Worm (Caenorhabditis elegans) whole organism, L1 larva: ENCODE results near the gene D1046.2.

Experiments used
- C04F5.9 ChIP-seq: sonication (generic microtip); optimal IDR thresholded peaks from 2 replicates; lab custom pipeline; 2016; ENCODE audit warnings: missing genetic modification characterization, missing compliant biosample characterization
- C16A3.4 ChIP-seq: fragments of 150-350 bp; optimal IDR thresholded peaks from 2 replicates; lab custom pipeline; 2014; ENCODE audit warnings: missing biosample characterization, missing genetic modification characterization
- aha-1 ChIP-seq: fragments of 150-350 bp; optimal IDR thresholded peaks from 2 replicates; lab custom pipeline; 2014; ENCODE audit warnings: missing biosample characterization, missing genetic modification characterization
- alr-1 ChIP-seq: fragments of 200-800 bp; sonication (Bioruptor generic); optimal IDR thresholded peaks from 2 replicates; lab custom pipeline; 2018; ENCODE audit warnings: borderline replicate concordance, mild to moderate bottlenecking, missing genetic modification characterization, missing compliant biosample characterization
- ceh-63 ChIP-seq: fragments of 200-800 bp; sonication (Bioruptor generic); optimal IDR thresholded peaks from 2 replicates; lab custom pipeline; 2018; ENCODE audit warnings: mild to moderate bottlenecking, missing genetic modification characterization, missing compliant biosample characterization
- ceh-8 ChIP-seq: fragments of 200-800 bp; sonication (Bioruptor generic); optimal IDR thresholded peaks from 2 replicates; lab custom pipeline; 2018; ENCODE audit warnings: mild to moderate bottlenecking, missing genetic modification characterization, moderate library complexity, missing compliant biosample characterization
- ceh-82 ChIP-seq, 3 experiments: fragments of 150-350 bp in 1 of 3; sonication (generic microtip) in 2 of 3; optimal IDR thresholded peaks; 2 replicates each; lab custom pipeline; 2014 to 2017; ENCODE audit warnings: missing biosample characterization in 3 of 3, missing genetic modification characterization in 3 of 3
- ces-1 ChIP-seq: fragments of 150-350 bp; optimal IDR thresholded peaks from 2 replicates; lab custom pipeline; 2014; ENCODE audit warnings: missing biosample characterization, missing genetic modification reagents, missing genetic modification characterization
- efl-1 ChIP-seq, 4 experiments: fragments of 150-350 bp; optimal IDR thresholded peaks in 3 of 4; peaks in 1 of 4; 1 replicate in 1 of 4; 2 replicates in 3 of 4; lab custom pipeline; 2014; ENCODE audit warnings: missing biosample characterization in 2 of 4, missing genetic modification characterization in 2 of 4, missing genetic modification reagents in 2 of 4
- egl-13 ChIP-seq: sonication (generic microtip); optimal IDR thresholded peaks from 2 replicates; lab custom pipeline; 2016; ENCODE audit warnings: missing genotype, missing genetic modification reagents, missing genetic modification characterization, missing compliant biosample characterization
- egl-27 ChIP-seq, 2 experiments: fragments of 150-350 bp in 1 of 2; sonication (generic microtip); optimal IDR thresholded peaks; 3 replicates each; lab custom pipeline; 2017 to 2018; ENCODE audit warnings: missing biosample characterization in 2 of 2, missing genetic modification characterization in 2 of 2, missing genetic modification reagents in 2 of 2
- fkh-10 ChIP-seq: sonication (generic microtip); optimal IDR thresholded peaks from 2 replicates; lab custom pipeline; 2017; ENCODE audit warnings: missing biosample characterization, missing genetic modification reagents, missing genetic modification characterization
- fos-1 ChIP-seq: fragments of 150-350 bp; optimal IDR thresholded peaks from 2 replicates; lab custom pipeline; 2014; ENCODE audit warnings: missing biosample characterization, missing genetic modification characterization
- hlh-4 ChIP-seq: sonication (generic microtip); optimal IDR thresholded peaks from 2 replicates; lab custom pipeline; 2016; ENCODE audit warnings: mild to moderate bottlenecking, missing genetic modification characterization, missing compliant biosample characterization
- hpl-2 ChIP-seq: fragments of 150-350 bp; optimal IDR thresholded peaks from 2 replicates; lab custom pipeline; 2014; ENCODE audit warnings: missing biosample characterization, missing genetic modification reagents, missing genetic modification characterization
- isw-1 ChIP-seq: fragments of 200-800 bp; sonication (Bioruptor generic); IDR thresholded peaks from 2 replicates; pipeline ENCODE4 v1.3.6; 2022; ENCODE audit warnings: missing genetic modification characterization, missing compliant biosample characterization
- jun-1 ChIP-seq: fragments of 150-350 bp; optimal IDR thresholded peaks from 2 replicates; lab custom pipeline; 2014; ENCODE audit warnings: missing biosample characterization, missing genetic modification reagents, missing genetic modification characterization
- lin-35 ChIP-seq, 2 experiments: fragments of 150-350 bp; optimal IDR thresholded peaks; 2 replicates each; lab custom pipeline; 2014; ENCODE audit warnings: missing biosample characterization in 2 of 2, missing genetic modification characterization in 2 of 2, missing genetic modification reagents in 2 of 2
- lin-39 ChIP-seq: fragments of 150-350 bp; optimal IDR thresholded peaks from 2 replicates; lab custom pipeline; 2014; ENCODE audit warnings: missing biosample characterization, missing genetic modification reagents, missing genetic modification characterization
- lir-3 ChIP-seq: sonication (generic microtip); optimal IDR thresholded peaks from 2 replicates; lab custom pipeline; 2016; ENCODE audit warnings: mild to moderate bottlenecking, missing genetic modification characterization, moderate library complexity, missing compliant biosample characterization; ENCODE audit not compliant: poor library complexity
- mab-9 ChIP-seq: fragments of 200-800 bp; sonication (Bioruptor generic); IDR thresholded peaks from 2 replicates; pipeline ENCODE4 v1.3.6; 2022; ENCODE audit warnings: missing genetic modification reagents, missing genetic modification characterization, missing compliant biosample characterization
- mdl-1 ChIP-seq, 2 experiments: fragments of 150-350 bp; optimal IDR thresholded peaks; 2 replicates each; lab custom pipeline; 2014 to 2017; ENCODE audit warnings: missing biosample characterization in 2 of 2, missing genetic modification characterization in 2 of 2, inconsistent platforms in 1 of 2
- mef-2 ChIP-seq: fragments of 150-350 bp; optimal IDR thresholded peaks from 2 replicates; lab custom pipeline; 2014; ENCODE audit warnings: missing biosample characterization, missing genetic modification characterization
- mep-1 ChIP-seq: fragments of 150-350 bp; optimal IDR thresholded peaks from 2 replicates; lab custom pipeline; 2014; ENCODE audit warnings: missing biosample characterization, missing genetic modification characterization
- nhr-11 ChIP-seq: fragments of 150-350 bp; optimal IDR thresholded peaks from 2 replicates; lab custom pipeline; 2014; ENCODE audit warnings: missing biosample characterization, missing genetic modification characterization
- nhr-19 ChIP-seq: fragments of 200-800 bp; sonication (Bioruptor generic); conservative IDR thresholded peaks from 2 replicates; pipeline ENCODE4 v1.3.6; 2022; ENCODE audit warnings: missing genetic modification characterization, missing compliant biosample characterization
- nhr-237 ChIP-seq: fragments of 150-350 bp; optimal IDR thresholded peaks from 2 replicates; lab custom pipeline; 2014; ENCODE audit warnings: missing biosample characterization, missing genetic modification characterization
- nhr-28 ChIP-seq: fragments of 150-350 bp; optimal IDR thresholded peaks from 2 replicates; lab custom pipeline; 2014; ENCODE audit warnings: missing biosample characterization, missing genetic modification characterization
- nhr-47 ChIP-seq: sonication (generic microtip); optimal IDR thresholded peaks from 2 replicates; lab custom pipeline; 2016; ENCODE audit warnings: mild to moderate bottlenecking, missing genetic modification characterization, moderate library complexity, missing compliant biosample characterization
- nhr-71 ChIP-seq: sonication (generic microtip); optimal IDR thresholded peaks from 2 replicates; lab custom pipeline; 2016; ENCODE audit warnings: mild to moderate bottlenecking, missing genetic modification characterization, moderate library complexity, missing compliant biosample characterization
- nhr-77 ChIP-seq: fragments of 150-350 bp; optimal IDR thresholded peaks from 2 replicates; lab custom pipeline; 2014; ENCODE audit warnings: missing biosample characterization, missing genetic modification characterization
- nhr-84 ChIP-seq: sonication (generic microtip); optimal IDR thresholded peaks from 2 replicates; lab custom pipeline; 2017; ENCODE audit warnings: missing biosample characterization, missing genetic modification characterization
- nhr-85 ChIP-seq: sonication (generic microtip); peaks from one replicate; lab custom pipeline; 2016; ENCODE audit warnings: missing genetic modification characterization, inconsistent platforms, missing compliant biosample characterization
- nhr-90 ChIP-seq: sonication (generic microtip); optimal IDR thresholded peaks from 2 replicates; lab custom pipeline; 2016; ENCODE audit warnings: mild to moderate bottlenecking, missing genetic modification characterization, missing compliant biosample characterization; ENCODE audit not compliant: poor library complexity
- pag-3 ChIP-seq: sonication (generic microtip); optimal IDR thresholded peaks from 2 replicates; lab custom pipeline; 2017; ENCODE audit warnings: missing genetic modification characterization, mild to moderate bottlenecking, missing compliant biosample characterization, antibody characterized with exemption, borderline replicate concordance; ENCODE audit not compliant: insufficient read depth
- pqm-1 ChIP-seq: sonication (generic microtip); optimal IDR thresholded peaks from 3 replicates; lab custom pipeline; 2017; ENCODE audit warnings: missing biosample characterization, missing genetic modification characterization
- skn-1 ChIP-seq: fragments of 150-350 bp; optimal IDR thresholded peaks from 2 replicates; lab custom pipeline; 2014; ENCODE audit warnings: missing biosample characterization, missing genetic modification characterization
- snu-23 ChIP-seq: sonication (generic microtip); optimal IDR thresholded peaks from 2 replicates; lab custom pipeline; 2016; ENCODE audit warnings: missing genetic modification characterization, missing compliant biosample characterization
- sox-4 ChIP-seq: sonication (generic microtip); optimal IDR thresholded peaks from 2 replicates; lab custom pipeline; 2016; ENCODE audit warnings: missing genetic modification characterization, missing compliant biosample characterization
- sup-37 ChIP-seq: fragments of 200-800 bp; sonication (Bioruptor generic); optimal IDR thresholded peaks from 2 replicates; lab custom pipeline; 2018; ENCODE audit warnings: mild to moderate bottlenecking, missing genetic modification characterization, missing compliant biosample characterization
- swsn-7 ChIP-seq: sonication (generic microtip); optimal IDR thresholded peaks from 2 replicates; lab custom pipeline; 2016; ENCODE audit warnings: missing genetic modification characterization, missing compliant biosample characterization
- tlp-1 ChIP-seq: fragments of 150-350 bp; optimal IDR thresholded peaks from 2 replicates; lab custom pipeline; 2014; ENCODE audit warnings: missing biosample characterization, missing genetic modification characterization
- unc-30 ChIP-seq: sonication (generic microtip); optimal IDR thresholded peaks from 2 replicates; lab custom pipeline; 2017; ENCODE audit warnings: missing biosample characterization, missing genetic modification characterization
- unc-98 ChIP-seq: fragments of 200-800 bp; sonication (Bioruptor generic); IDR thresholded peaks from 2 replicates; pipeline ENCODE4 v1.3.6; 2022; ENCODE audit warnings: missing genetic modification characterization, missing compliant biosample characterization
- ztf-11 ChIP-seq, 2 experiments: sonication (generic microtip); optimal IDR thresholded peaks; 2 replicates each; lab custom pipeline; 2016 to 2017; ENCODE audit warnings: missing genetic modification characterization in 2 of 2, missing biosample characterization in 1 of 2, missing compliant biosample characterization in 1 of 2

The D1046.2 gene

ce11 chrIV:8949078-8950039 lies 23.5 kb upstream of the D1046.2 start (continued):
- no peak for TF ChIP-seq egl-13
- TF ChIP-seq mep-1 (tag; lab: Kevin White, UChicago) = peak; percentile 90
- TF ChIP-seq hpl-2 (GFP tag; lab: Kevin White, UChicago) = no peak
- TF ChIP-seq sox-4 = no peak
- TF ChIP-seq lin-39 = no peak
- no peak for TF ChIP-seq mef-2 (tag; lab: Kevin White, UChicago)
- no peak for TF ChIP-seq unc-98 (GFP tag; lab: Robert Waterston, UW)
- TF ChIP-seq C16A3.4 (tag; lab: Kevin White, UChicago) = peak; percentile 51
- TF ChIP-seq nhr-77 (tag; lab: Kevin White, UChicago) = no peak
- TF ChIP-seq nhr-90 (tag; lab: Kevin White, UChicago) = peak; percentile 92
- TF ChIP-seq skn-1 (tag; lab: Kevin White, UChicago) = peak; percentile 68
- peak; percentile 9 to 91 for TF ChIP-seq lin-35 (GFP tag; optimal IDR thresholded peaks at IDR 0.05; lab: Kevin White, UChicago)
- TF ChIP-seq swsn-7 (tag; lab: Kevin White, UChicago) = peak; percentile 70
- peak; percentile 88 for TF ChIP-seq nhr-47
- no peak for TF ChIP-seq aha-1
- TF ChIP-seq jun-1 (tag; lab: Kevin White, UChicago) = peak; percentile 53
- peak; percentile 93 for TF ChIP-seq snu-23 (GFP tag; lab: Kevin White, UChicago)
- peak; percentile 100 for TF ChIP-seq nhr-85 (tag; lab: Kevin White, UChicago)
- TF ChIP-seq lir-3 (tag; lab: Kevin White, UChicago) = peak; percentile 66
- TF ChIP-seq C04F5.9 = peak; percentile 32
- no peak for TF ChIP-seq egl-27 (tag; optimal IDR thresholded peaks at IDR 0.05; lab: Kevin White, UChicago)
- no peak for TF ChIP-seq nhr-28 (tag; lab: Kevin White, UChicago)
- no peak for TF ChIP-seq ceh-82 (tag; optimal IDR thresholded peaks at IDR 0.05; lab: Kevin White, UChicago)
- no peak for TF ChIP-seq fkh-10 (GFP tag; lab: Kevin White, UChicago)
- no peak for TF ChIP-seq nhr-11 (tag; lab: Kevin White, UChicago)
- TF ChIP-seq ceh-8 (GFP tag; lab: Kevin White, UChicago) = no peak
- peak; percentile 55 for TF ChIP-seq mab-9 (GFP tag; lab: Robert Waterston, UW)
- no peak for TF ChIP-seq nhr-84
- peak in 1 of 2 experiments; percentile 24 for TF ChIP-seq ztf-11 (tag; optimal IDR thresholded peaks at IDR 0.05; lab: Kevin White, UChicago)
- no peak for TF ChIP-seq tlp-1 (tag; lab: Kevin White, UChicago)
- TF ChIP-seq fos-1 (tag; lab: Kevin White, UChicago) = peak; percentile 12
- peak; percentile 94 for TF ChIP-seq nhr-71
- TF ChIP-seq nhr-19 (GFP tag; lab: Robert Waterston, UW) = peak; percentile 80
- TF ChIP-seq sup-37 (GFP tag; lab: Kevin White, UChicago) = no peak
- no peak for TF ChIP-seq hlh-4 (tag; lab: Kevin White, UChicago)

ce11 chrIV:8947146-8947545 lies 21.3 kb upstream of the D1046.2 start:
- TF ChIP-seq nhr-19 (GFP tag; lab: Robert Waterston, UW) (no peak; the same call in 1 of the 2 replicates), ztf-11 (tag; optimal IDR thresholded peaks at IDR 0.05; lab: Kevin White, UChicago) (peak in 1 of 2 experiments; percentile 29), ces-1 (no peak), jun-1 (tag; lab: Kevin White, UChicago) (no peak), ceh-82 (tag; optimal IDR thresholded peaks at IDR 0.05; lab: Kevin White, UChicago) (peak in 1 of 3 experiments; percentile 19), nhr-90 (tag; lab: Kevin White, UChicago) (no peak), efl-1 (optimal IDR thresholded peaks at IDR 0.05; lab: Kevin White, UChicago) (peak in 1 of 2 experiments; percentile 33), efl-1 (GFP tag; optimal IDR thresholded peaks at IDR 0.05 in 1 of 2; lab: Kevin White, UChicago) (peak; percentile 17 to 32), alr-1 (tag; lab: Kevin White, UChicago) (no peak), C04F5.9 (no peak), hlh-4 (tag; lab: Kevin White, UChicago) (no peak), nhr-237 (tag; lab: Kevin White, UChicago) (no peak), unc-30 (no peak), lin-39 (peak; percentile 67), ceh-8 (GFP tag; lab: Kevin White, UChicago) (peak; percentile 86), egl-13 (peak; percentile 23), fos-1 (tag; lab: Kevin White, UChicago) (no peak), pqm-1 (tag; lab: Kevin White, UChicago) (no peak), unc-98 (GFP tag; lab: Robert Waterston, UW) (no peak), nhr-77 (tag; lab: Kevin White, UChicago) (no peak), isw-1 (GFP tag; lab: Robert Waterston, UW) (peak; percentile 20; the same call in 1 of the 2 replicates), nhr-85 (tag; lab: Kevin White, UChicago) (no peak), hpl-2 (GFP tag; lab: Kevin White, UChicago) (no peak), nhr-28 (tag; lab: Kevin White, UChicago) (no peak), nhr-71 (peak; percentile 91), egl-27 (tag; optimal IDR thresholded peaks at IDR 0.05; lab: Kevin White, UChicago) (no peak), mdl-1 (tag; optimal IDR thresholded peaks at IDR 0.05; lab: Kevin White, UChicago) (peak in 1 of 2 experiments; percentile 52), ceh-63 (GFP tag; lab: Kevin White, UChicago) (no peak), mef-2 (tag; lab: Kevin White, UChicago) (no peak), skn-1 (tag; lab: Kevin White, UChicago) (no peak), pag-3 (tag; lab: Kevin White, UChicago) (no peak)
